Fruit fly (Drosophila melanogaster): ENCODE measurements around the gene CG32055.

CG32055 gene

dm6 chr3L:10220064-10220463 is at the start of gene CG32055:
Gene CG32055, minus strand, starts transcription at chr3L:10220164.
- TF ChIP-seq pan (optimal IDR thresholded peaks at IDR 0.05) (no peak), EcR (GFP tag; optimal IDR thresholded peaks at IDR 0.05) (no peak), CG8478 (optimal IDR thresholded peaks at IDR 0.05) (no peak), Dll (optimal IDR thresholded peaks at IDR 0.05) (no peak), psq (optimal IDR thresholded peaks at IDR 0.05) (no peak), usp (GFP tag; optimal IDR thresholded peaks at IDR 0.05) (no peak)

DNA sequence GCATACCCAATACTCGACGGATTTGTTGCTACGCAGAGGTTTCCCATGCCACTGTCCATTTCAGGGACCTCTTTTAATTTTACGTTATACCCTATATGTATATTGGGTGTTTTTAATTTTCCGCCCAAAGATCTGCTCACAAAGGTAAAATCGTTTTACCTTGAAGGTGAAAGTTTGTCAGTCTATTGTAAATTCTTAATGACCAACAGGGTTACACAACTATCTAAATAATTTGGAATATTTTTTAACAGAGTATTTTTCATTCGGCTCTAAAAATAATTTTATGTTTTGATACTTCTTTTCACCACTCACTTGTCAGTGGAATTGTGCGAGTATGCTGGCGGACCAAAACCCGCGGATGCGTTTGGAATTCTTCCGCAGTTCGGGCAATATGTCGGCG is 47.6 kb upstream of the CG32055 start:
- TF ChIP-seq pan (optimal IDR thresholded peaks at IDR 0.05) (no peak), EcR (GFP tag; optimal IDR thresholded peaks at IDR 0.05) (no peak), Dll (optimal IDR thresholded peaks at IDR 0.05) (no peak), CG8478 (optimal IDR thresholded peaks at IDR 0.05) (no peak), usp (GFP tag; optimal IDR thresholded peaks at IDR 0.05) (no peak), psq (optimal IDR thresholded peaks at IDR 0.05) (no peak)

DNA sequence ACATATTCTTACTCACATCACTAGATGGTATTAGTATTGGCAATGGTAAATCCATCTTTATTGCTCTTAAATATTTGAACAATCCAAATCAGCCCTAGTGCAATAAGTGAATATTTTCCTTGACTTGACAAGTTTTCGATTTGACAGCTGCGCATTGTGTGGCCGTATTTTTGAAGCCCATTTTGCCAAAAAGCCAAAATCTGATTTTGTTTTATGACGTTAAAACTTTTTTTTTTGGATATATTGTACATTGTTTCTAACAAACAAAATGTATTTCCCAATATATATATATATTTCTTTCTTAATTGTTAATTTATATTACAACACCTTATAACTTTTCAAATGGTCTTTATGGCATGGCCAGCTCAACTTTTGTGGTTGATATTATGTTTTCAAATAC is 47.0 kb upstream of the CG32055 start, which contains the start of gene can:
can (minus strand) TSS at position 101 of the 400 bp plus-strand sequence.
- TF ChIP-seq EcR (GFP tag; optimal IDR thresholded peaks at IDR 0.05) (no peak), psq (optimal IDR thresholded peaks at IDR 0.05) (no peak), pan (optimal IDR thresholded peaks at IDR 0.05) (no peak), CG8478 (optimal IDR thresholded peaks at IDR 0.05) (no peak), Dll (optimal IDR thresholded peaks at IDR 0.05) (no peak), usp (GFP tag; optimal IDR thresholded peaks at IDR 0.05) (no peak)

DNA sequence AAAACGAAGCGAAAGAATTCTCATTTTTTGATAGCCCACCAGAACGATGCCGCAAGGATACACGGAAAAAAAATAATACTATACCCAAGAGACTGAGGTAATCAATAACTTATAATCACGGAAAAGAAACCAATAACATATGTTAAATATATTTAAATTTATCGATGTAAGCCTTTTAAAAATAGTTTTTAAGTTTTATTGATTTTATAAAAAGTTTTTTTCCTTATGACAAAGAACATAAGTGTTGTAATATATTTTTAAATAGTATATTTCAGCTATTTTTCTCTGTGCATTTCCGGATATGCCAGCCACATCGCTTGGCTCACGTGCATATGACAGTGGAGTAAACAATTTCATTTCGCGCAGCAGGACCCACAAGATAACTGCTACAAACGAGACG is 42.9 kb upstream of the CG32055 start:
- TF ChIP-seq CG8478 (optimal IDR thresholded peaks at IDR 0.05) (no peak), pan (optimal IDR thresholded peaks at IDR 0.05) (no peak), psq (optimal IDR thresholded peaks at IDR 0.05) (no peak), Dll (optimal IDR thresholded peaks at IDR 0.05) (no peak), EcR (GFP tag; optimal IDR thresholded peaks at IDR 0.05) (no peak), usp (GFP tag; optimal IDR thresholded peaks at IDR 0.05) (no peak)

DNA sequence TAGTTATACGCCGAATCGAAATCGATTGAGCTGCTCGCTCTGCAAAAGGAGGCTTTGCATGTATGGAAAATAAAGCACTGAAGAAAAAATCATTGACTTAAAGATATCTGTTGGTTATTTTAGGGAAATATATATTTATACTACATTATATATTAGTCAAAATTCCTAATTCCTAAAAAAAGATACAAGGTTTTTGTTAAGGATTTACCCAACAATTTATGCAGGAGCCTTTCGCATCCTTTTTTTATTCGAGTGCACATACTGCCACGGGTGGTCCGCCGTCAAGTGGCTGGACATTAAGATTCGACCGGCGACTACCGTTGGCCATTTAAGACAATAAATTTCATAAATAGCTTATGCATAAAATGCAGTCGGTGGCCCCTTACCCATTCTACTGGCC is 41.3 kb upstream of the CG32055 start:
- TF ChIP-seq usp (GFP tag; optimal IDR thresholded peaks at IDR 0.05), result no peak
- no peak for TF ChIP-seq Dll (optimal IDR thresholded peaks at IDR 0.05)
- no peak for TF ChIP-seq pan (optimal IDR thresholded peaks at IDR 0.05)
- TF ChIP-seq psq (optimal IDR thresholded peaks at IDR 0.05), result no peak
- TF ChIP-seq CG8478 (optimal IDR thresholded peaks at IDR 0.05), result no peak
- TF ChIP-seq EcR (GFP tag; optimal IDR thresholded peaks at IDR 0.05), result no peak

DNA sequence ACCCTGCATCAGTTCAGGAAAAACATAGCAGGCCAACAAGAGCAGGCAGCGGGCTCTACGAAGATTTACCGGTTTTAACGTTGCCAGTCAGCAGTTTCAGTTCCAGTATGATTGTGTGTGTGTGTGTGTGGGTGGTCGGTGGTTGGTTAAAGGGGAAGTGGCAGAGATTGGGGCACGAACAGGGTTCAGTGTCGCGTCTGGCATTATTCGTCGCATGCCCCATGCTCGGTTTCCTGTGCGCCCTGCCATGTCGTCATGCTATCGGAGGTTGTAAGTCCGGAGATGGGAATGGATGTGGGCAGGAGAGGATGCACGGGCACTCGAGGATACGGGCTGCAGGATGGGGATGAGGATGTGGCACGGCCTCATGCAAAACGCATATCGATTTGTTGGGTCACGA is 38.8 kb upstream of the CG32055 start:
- TF ChIP-seq psq (optimal IDR thresholded peaks at IDR 0.05) (no peak), Dll (optimal IDR thresholded peaks at IDR 0.05) (no peak), CG8478 (optimal IDR thresholded peaks at IDR 0.05) (no peak), usp (GFP tag; optimal IDR thresholded peaks at IDR 0.05) (no peak), EcR (GFP tag; optimal IDR thresholded peaks at IDR 0.05) (no peak), pan (optimal IDR thresholded peaks at IDR 0.05) (no peak)

- TF ChIP-seq CG8478 (optimal IDR thresholded peaks at IDR 0.05) (no peak), psq (optimal IDR thresholded peaks at IDR 0.05) (no peak)
Observed at dm6 chr3L:10254131-10254530, 34.2 kb upstream of the CG32055 start.

DNA sequence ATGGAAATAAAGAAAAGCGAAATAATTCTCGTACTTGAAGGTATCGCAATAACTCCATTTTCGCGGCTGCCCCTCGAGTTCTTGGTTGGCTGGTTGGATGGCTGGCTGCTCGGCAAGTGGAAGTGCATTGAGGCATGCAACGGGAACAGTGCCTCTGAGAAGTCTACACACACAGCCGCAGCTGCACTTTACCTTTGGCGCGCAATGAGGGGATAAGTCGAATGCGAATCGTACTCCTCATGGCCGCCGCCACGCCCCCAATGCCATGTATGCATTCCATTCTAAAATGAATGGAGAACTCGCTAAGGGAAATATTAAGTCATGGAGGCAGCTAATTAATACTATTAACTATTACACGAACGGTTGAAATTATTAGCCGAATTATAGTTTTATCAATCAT is 29.9 kb upstream of the CG32055 start:
- TF ChIP-seq EcR (GFP tag; optimal IDR thresholded peaks at IDR 0.05), result no peak
- TF ChIP-seq usp (GFP tag; optimal IDR thresholded peaks at IDR 0.05), result no peak
- no peak for TF ChIP-seq Dll (optimal IDR thresholded peaks at IDR 0.05)
- TF ChIP-seq CG8478 (optimal IDR thresholded peaks at IDR 0.05), result no peak
- TF ChIP-seq pan (optimal IDR thresholded peaks at IDR 0.05), result no peak
- no peak for TF ChIP-seq psq (optimal IDR thresholded peaks at IDR 0.05)

- TF ChIP-seq CG8478 (optimal IDR thresholded peaks at IDR 0.05) (no peak), psq (optimal IDR thresholded peaks at IDR 0.05) (no peak), EcR (GFP tag; optimal IDR thresholded peaks at IDR 0.05) (no peak), usp (GFP tag; optimal IDR thresholded peaks at IDR 0.05) (no peak), pan (optimal IDR thresholded peaks at IDR 0.05) (no peak)
Observed at dm6 chr3L:10247579-10247978, 27.6 kb upstream of the CG32055 start.

- TF ChIP-seq psq (optimal IDR thresholded peaks at IDR 0.05), result no peak
- no peak for TF ChIP-seq EcR (GFP tag; optimal IDR thresholded peaks at IDR 0.05)
- no peak for TF ChIP-seq usp (GFP tag; optimal IDR thresholded peaks at IDR 0.05)
- no peak for TF ChIP-seq CG8478 (optimal IDR thresholded peaks at IDR 0.05)
- no peak for TF ChIP-seq pan (optimal IDR thresholded peaks at IDR 0.05)
- no peak for TF ChIP-seq Dll (optimal IDR thresholded peaks at IDR 0.05)
Observed at dm6 chr3L:10247121-10247520, 27.2 kb upstream of the CG32055 start.

DNA sequence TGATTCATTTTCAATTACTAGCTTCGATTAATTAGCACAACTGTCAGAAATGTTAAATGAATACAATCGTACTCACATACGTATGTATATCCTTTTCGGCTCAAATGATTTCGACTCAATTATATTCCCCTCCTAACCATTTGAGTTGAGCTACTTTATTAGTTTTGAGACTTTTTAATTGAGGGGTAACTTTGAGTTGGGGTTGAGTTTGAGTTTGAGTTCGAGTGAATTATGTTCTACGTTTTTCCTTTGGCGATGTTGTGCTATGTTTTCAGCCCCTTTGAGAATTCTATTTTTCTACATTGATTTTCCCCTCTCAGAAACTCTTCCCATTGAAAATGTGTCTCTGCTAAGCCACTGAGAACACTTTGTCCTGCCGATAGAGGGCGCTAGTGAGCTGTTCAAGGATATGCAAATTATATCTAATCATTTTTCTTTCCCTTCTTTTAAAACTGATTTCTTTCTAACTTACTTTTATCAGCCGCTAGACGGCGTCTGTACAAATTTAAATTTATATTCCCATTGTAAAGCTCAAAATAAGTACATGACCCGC is 26.3 kb upstream of the CG32055 start:
- TF ChIP-seq Dll (optimal IDR thresholded peaks at IDR 0.05), result no peak
- no peak for TF ChIP-seq CG8478 (optimal IDR thresholded peaks at IDR 0.05)
- TF ChIP-seq usp (GFP tag; optimal IDR thresholded peaks at IDR 0.05), result no peak
- TF ChIP-seq EcR (GFP tag; optimal IDR thresholded peaks at IDR 0.05), result no peak
- TF ChIP-seq pan (optimal IDR thresholded peaks at IDR 0.05), result no peak
- no peak for TF ChIP-seq psq (optimal IDR thresholded peaks at IDR 0.05)

dm6 chr3L:10244606-10245005 is 24.6 kb upstream of the CG32055 start, which contains the start of gene Or67c:
Gene Or67c, minus strand, starts transcription at chr3L:10244706.
- no peak for TF ChIP-seq Dll (optimal IDR thresholded peaks at IDR 0.05)
- no peak for TF ChIP-seq CG8478 (optimal IDR thresholded peaks at IDR 0.05)
- TF ChIP-seq usp (GFP tag; optimal IDR thresholded peaks at IDR 0.05), result no peak
- TF ChIP-seq psq (optimal IDR thresholded peaks at IDR 0.05), result no peak
- TF ChIP-seq pan (optimal IDR thresholded peaks at IDR 0.05), result no peak
- no peak for TF ChIP-seq EcR (GFP tag; optimal IDR thresholded peaks at IDR 0.05)

dm6 chr3L:10242243-10242642 is 22.3 kb upstream of the CG32055 start:
- no peak for TF ChIP-seq Dll (optimal IDR thresholded peaks at IDR 0.05)
- no peak for TF ChIP-seq EcR (GFP tag; optimal IDR thresholded peaks at IDR 0.05)
- TF ChIP-seq CG8478 (optimal IDR thresholded peaks at IDR 0.05), result no peak
- no peak for TF ChIP-seq psq (optimal IDR thresholded peaks at IDR 0.05)
- TF ChIP-seq pan (optimal IDR thresholded peaks at IDR 0.05), result no peak
- no peak for TF ChIP-seq usp (GFP tag; optimal IDR thresholded peaks at IDR 0.05)
